Worm (Caenorhabditis elegans): ENCODE data around the gene clec-126.

DNA sequence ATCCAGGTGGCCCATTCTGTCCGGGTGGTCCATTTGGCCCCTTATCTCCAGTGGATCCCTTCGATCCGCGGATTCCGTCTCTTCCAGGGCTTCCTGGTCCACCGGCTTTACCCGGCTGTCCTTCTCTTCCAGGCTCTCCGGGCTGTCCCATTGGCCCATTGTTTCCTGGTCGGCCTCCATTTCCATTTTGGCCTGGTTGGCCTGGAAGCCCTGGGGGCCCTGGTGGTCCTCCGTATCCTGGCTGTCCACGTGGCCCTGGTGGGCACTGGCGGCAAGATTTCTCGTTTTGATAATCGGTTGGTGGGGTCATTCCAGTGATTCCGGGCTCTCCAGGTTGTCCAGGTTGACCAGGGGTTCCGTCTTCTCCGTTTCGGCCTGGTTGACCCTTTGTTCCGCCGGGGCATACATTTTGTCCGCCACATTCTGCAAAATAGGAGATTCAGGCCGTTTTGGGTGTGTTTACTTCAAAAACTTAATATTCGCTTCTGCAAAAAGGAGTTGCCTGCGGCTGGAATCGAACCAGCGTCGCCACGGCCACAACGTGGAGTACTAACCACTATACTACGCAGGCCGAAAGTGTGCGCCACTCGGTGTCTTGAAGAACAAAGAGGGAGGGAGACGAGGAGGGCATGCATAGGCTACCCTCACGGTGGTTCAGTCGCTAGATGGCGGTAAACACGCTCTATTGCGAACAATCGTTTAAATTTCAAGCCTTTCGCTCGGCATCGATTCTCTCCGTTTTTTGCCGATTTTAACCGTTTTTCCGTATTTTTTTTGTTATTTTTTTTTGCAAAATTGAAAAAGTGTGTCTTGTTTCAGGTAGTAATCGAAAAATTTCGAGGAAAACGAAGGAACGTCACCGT lies 1.9 kb downstream of the clec-126 start, which contains the start of gene W09G10.9:
- peak; percentile 79 for TF ChIP-seq ceh-43 (GFP tag; optimal IDR thresholded peaks at IDR 0.05)
- TF ChIP-seq pha-4 (tag; optimal IDR thresholded peaks at IDR 0.05), result no peak
- no peak for TF ChIP-seq unc-62 (GFP tag; optimal IDR thresholded peaks at IDR 0.05)
- peak; percentile 30 for TF ChIP-seq mep-1 (tag; optimal IDR thresholded peaks at IDR 0.05)
- no peak for TF ChIP-seq nhr-76 (tag; optimal IDR thresholded peaks at IDR 0.05)

Measured in whole organism, mixed stage, embryonic.